Worm (Caenorhabditis elegans) whole organism, L4/young adult: Measurements from ENCODE around the gene C26F1.3.

ENCODE experiments used
- dao-5 ChIP-seq: sonication (generic microtip); optimal IDR thresholded peaks from 2 replicates; lab custom pipeline; 2016; ENCODE audit warnings: missing genotype, missing genetic modification characterization, moderate library complexity, missing compliant biosample characterization
- him-1 ChIP-seq: sonication (generic microtip); optimal IDR thresholded peaks from 2 replicates; lab custom pipeline; 2016; ENCODE audit warnings: missing genotype, missing genetic modification reagents, missing genetic modification characterization, missing compliant biosample characterization

ce11 chrV:7744068-7744467 is 33.0 kb upstream of the C26F1.3 start:
- no peak for TF ChIP-seq dao-5
- TF ChIP-seq him-1 (tag; lab: Kevin White, UChicago), result no peak
